Worm (Caenorhabditis elegans) whole organism, late embryonic: ENCODE results near the gene fbxc-55.

Source experiments
- C38D4.7 ChIP-seq: fragments of 200-800 bp; sonication (Bioruptor generic); optimal IDR thresholded peaks from 2 replicates; lab custom pipeline; 2018; ENCODE audit warnings: mild to moderate bottlenecking, missing genetic modification characterization, moderate library complexity, missing compliant biosample characterization
- K02D7.2 ChIP-seq: sonication (generic microtip); optimal IDR thresholded peaks from 2 replicates; lab custom pipeline; 2017; ENCODE audit warnings: mild to moderate bottlenecking, missing genetic modification characterization, missing compliant biosample characterization
- K09A11.1 ChIP-seq: sonication (generic microtip); optimal IDR thresholded peaks from 2 replicates; lab custom pipeline; 2017; ENCODE audit warnings: antibody characterized with exemption, mild to moderate bottlenecking, missing genetic modification characterization, missing compliant biosample characterization; ENCODE audit not compliant: insufficient read depth
- T23F11.4 ChIP-seq: fragments of 200-800 bp; sonication (Bioruptor generic); optimal IDR thresholded peaks from 2 replicates; lab custom pipeline; 2018; ENCODE audit warnings: mild to moderate bottlenecking, missing genetic modification characterization, missing compliant biosample characterization
- Y22D7AL.16 ChIP-seq: sonication (generic microtip); optimal IDR thresholded peaks from 2 replicates; lab custom pipeline; 2016; ENCODE audit warnings: missing genetic modification characterization, missing compliant biosample characterization
- ama-1 ChIP-seq: fragments of 150-350 bp; optimal IDR thresholded peaks from 2 replicates; lab custom pipeline; 2014
- ceh-18 ChIP-seq: sonication (generic microtip); optimal IDR thresholded peaks from 2 replicates; lab custom pipeline; 2016; ENCODE audit warnings: missing genetic modification characterization, missing compliant biosample characterization
- ceh-24 ChIP-seq: sonication (generic microtip); optimal IDR thresholded peaks from 2 replicates; lab custom pipeline; 2016; ENCODE audit warnings: mild to moderate bottlenecking, missing genetic modification characterization, missing compliant biosample characterization
- ceh-30 ChIP-seq: fragments of 150-350 bp; optimal IDR thresholded peaks from 2 replicates; lab custom pipeline; 2014; ENCODE audit warnings: missing biosample characterization, missing genetic modification characterization
- ceh-34 ChIP-seq: sonication (generic microtip); optimal IDR thresholded peaks from 2 replicates; lab custom pipeline; 2016; ENCODE audit warnings: mild to moderate bottlenecking, missing genetic modification characterization, missing compliant biosample characterization
- ceh-45 ChIP-seq: fragments of 200-800 bp; sonication (Bioruptor generic); IDR thresholded peaks from 2 replicates; pipeline ENCODE4 v1.3.6; 2022; ENCODE audit warnings: missing genetic modification reagents, missing genetic modification characterization, missing compliant biosample characterization
- ceh-48 ChIP-seq: sonication (generic microtip); optimal IDR thresholded peaks from 2 replicates; lab custom pipeline; 2016; ENCODE audit warnings: missing genetic modification characterization, inconsistent platforms, missing compliant biosample characterization
- ceh-6 ChIP-seq: fragments of 200-800 bp; sonication (Bioruptor generic); optimal IDR thresholded peaks from 2 replicates; lab custom pipeline; 2018; ENCODE audit warnings: mild to moderate bottlenecking, missing genetic modification characterization, missing compliant biosample characterization
- che-1 ChIP-seq: sonication (generic microtip); optimal IDR thresholded peaks from 2 replicates; lab custom pipeline; 2016; ENCODE audit warnings: mild to moderate bottlenecking, missing genetic modification characterization, missing compliant biosample characterization
- dmd-4 ChIP-seq: sonication (generic microtip); optimal IDR thresholded peaks from 2 replicates; lab custom pipeline; 2016; ENCODE audit warnings: borderline replicate concordance, missing genetic modification characterization, missing compliant biosample characterization
- dve-1 ChIP-seq: sonication (generic microtip); optimal IDR thresholded peaks from 2 replicates; lab custom pipeline; 2017; ENCODE audit warnings: antibody characterized with exemption, mild to moderate bottlenecking, missing genetic modification characterization, missing compliant biosample characterization
- elt-4 ChIP-seq: sonication (generic microtip); optimal IDR thresholded peaks from 2 replicates; lab custom pipeline; 2016; ENCODE audit warnings: missing genetic modification characterization, missing compliant biosample characterization
- eyg-1 ChIP-seq: sonication (generic microtip); optimal IDR thresholded peaks from 2 replicates; lab custom pipeline; 2016; ENCODE audit warnings: missing genotype, missing genetic modification characterization, missing compliant biosample characterization
- fax-1 ChIP-seq: sonication (generic microtip); optimal IDR thresholded peaks from 2 replicates; lab custom pipeline; 2016; ENCODE audit warnings: missing genotype, missing genetic modification characterization, missing compliant biosample characterization
- fkh-10 ChIP-seq: fragments of 150-350 bp; optimal IDR thresholded peaks from 2 replicates; lab custom pipeline; 2014; ENCODE audit warnings: missing biosample characterization, missing genetic modification reagents, missing genetic modification characterization
- gmeb-2 ChIP-seq: sonication (generic microtip); optimal IDR thresholded peaks from 2 replicates; lab custom pipeline; 2016; ENCODE audit warnings: missing genetic modification characterization, inconsistent platforms, missing compliant biosample characterization
- hlh-13 ChIP-seq: fragments of 200-800 bp; sonication (Bioruptor generic); optimal IDR thresholded peaks from 2 replicates; lab custom pipeline; 2018; ENCODE audit warnings: mild to moderate bottlenecking, missing genetic modification characterization, missing compliant biosample characterization
- hlh-30 ChIP-seq: sonication (generic microtip); optimal IDR thresholded peaks from 2 replicates; lab custom pipeline; 2017; ENCODE audit warnings: antibody characterized with exemption, missing genetic modification characterization, missing compliant biosample characterization; ENCODE audit not compliant: insufficient read depth
- lim-6 ChIP-seq: sonication (generic microtip); optimal IDR thresholded peaks from 2 replicates; lab custom pipeline; 2016; ENCODE audit warnings: missing genetic modification characterization, missing compliant biosample characterization
- lin-11 ChIP-seq: fragments of 200-800 bp; sonication (Bioruptor generic); optimal IDR thresholded peaks from 2 replicates; lab custom pipeline; 2018; ENCODE audit warnings: mild to moderate bottlenecking, missing genetic modification characterization, missing compliant biosample characterization
- madf-2 ChIP-seq: sonication (generic microtip); optimal IDR thresholded peaks from 2 replicates; lab custom pipeline; 2017; ENCODE audit warnings: missing genetic modification characterization, missing compliant biosample characterization
- mec-3 ChIP-seq: sonication (generic microtip); optimal IDR thresholded peaks from 2 replicates; lab custom pipeline; 2016; ENCODE audit warnings: borderline replicate concordance, missing genetic modification characterization, missing compliant biosample characterization
- nhr-232 ChIP-seq: sonication (generic microtip); optimal IDR thresholded peaks from 2 replicates; lab custom pipeline; 2016; ENCODE audit warnings: missing genetic modification characterization, missing compliant biosample characterization
- pag-3 ChIP-seq: sonication (generic microtip); optimal IDR thresholded peaks from 2 replicates; lab custom pipeline; 2016; ENCODE audit warnings: missing compliant biosample characterization, missing genetic modification characterization, borderline replicate concordance
- pat-9 ChIP-seq: fragments of 200-800 bp; sonication (Bioruptor generic); optimal IDR thresholded peaks from 2 replicates; lab custom pipeline; 2018; ENCODE audit warnings: mild to moderate bottlenecking, missing genetic modification characterization, moderate library complexity, missing compliant biosample characterization
- pax-1 ChIP-seq: fragments of 150-350 bp; optimal IDR thresholded peaks from 2 replicates; lab custom pipeline; 2014; ENCODE audit warnings: missing biosample characterization, missing genetic modification characterization
- pha-4 ChIP-seq: fragments of 150-350 bp; optimal IDR thresholded peaks from 2 replicates; lab custom pipeline; 2018; ENCODE audit warnings: missing biosample characterization, missing genetic modification reagents, missing genetic modification characterization
- pros-1 ChIP-seq: fragments of 150-350 bp; optimal IDR thresholded peaks from 2 replicates; lab custom pipeline; 2014; ENCODE audit warnings: missing biosample characterization, missing genetic modification reagents, missing genetic modification characterization
- rnt-1 ChIP-seq: sonication (generic microtip); optimal IDR thresholded peaks from 2 replicates; lab custom pipeline; 2016; ENCODE audit warnings: missing genetic modification characterization, missing compliant biosample characterization
- sdc-2 ChIP-seq: sonication (generic microtip); optimal IDR thresholded peaks from 2 replicates; lab custom pipeline; 2016; ENCODE audit warnings: missing genotype, missing genetic modification characterization, missing compliant biosample characterization
- sox-2 ChIP-seq: fragments of 200-800 bp; sonication (Bioruptor generic); IDR thresholded peaks from 2 replicates; pipeline ENCODE4 v1.3.6; 2022; ENCODE audit warnings: missing genetic modification reagents, missing genetic modification characterization, missing compliant biosample characterization
- sox-4 ChIP-seq: sonication (generic microtip); optimal IDR thresholded peaks from 2 replicates; lab custom pipeline; 2017; ENCODE audit warnings: mild to moderate bottlenecking, missing genetic modification characterization, inconsistent platforms, missing compliant biosample characterization
- tbx-7 ChIP-seq: sonication (generic microtip); optimal IDR thresholded peaks from 2 replicates; lab custom pipeline; 2016; ENCODE audit warnings: missing genotype, missing genetic modification characterization, missing compliant biosample characterization
- unc-3 ChIP-seq, 2 experiments: fragments of 200-800 bp in 1 of 2; sonication (Bioruptor generic) in 1 of 2; sonication (generic microtip) in 1 of 2; conservative IDR thresholded peaks in 1 of 2; optimal IDR thresholded peaks in 1 of 2; 2 replicates each; pipeline versions ENCODE4 v1.3.6 to Lab custom; 2016 to 2022; ENCODE audit warnings: missing compliant biosample characterization in 2 of 2, missing genetic modification characterization in 2 of 2, missing genetic modification reagents in 1 of 2
- unc-55 ChIP-seq: sonication (generic microtip); optimal IDR thresholded peaks from 2 replicates; lab custom pipeline; 2017; ENCODE audit warnings: missing biosample characterization, missing genetic modification reagents, missing genetic modification characterization
- zip-5 ChIP-seq: sonication (generic microtip); optimal IDR thresholded peaks from 2 replicates; lab custom pipeline; 2016; ENCODE audit warnings: missing genetic modification characterization, missing compliant biosample characterization
- ztf-16 ChIP-seq: sonication (generic microtip); optimal IDR thresholded peaks from 2 replicates; lab custom pipeline; 2017; ENCODE audit warnings: missing genetic modification characterization, missing compliant biosample characterization

The fbxc-55 gene

ce11 chrII:3172176-3172575 is 2.2 kb upstream of the fbxc-55 start, which contains the start of gene Y27F2A.10:
Y27F2A.10 (minus strand) TSS chrII:3172276.
- TF ChIP-seq sox-2 (GFP tag; lab: Robert Waterston, UW) (no peak), eyg-1 (tag; lab: Kevin White, UChicago) (no peak), pros-1 (tag; lab: Kevin White, UChicago) (no peak), zip-5 (tag; lab: Kevin White, UChicago) (no peak), hlh-13 (GFP tag; lab: Kevin White, UChicago) (no peak), dve-1 (tag; lab: Kevin White, UChicago) (no peak), fax-1 (tag; lab: Kevin White, UChicago) (no peak), hlh-30 (tag; lab: Kevin White, UChicago) (no peak), ceh-48 (no peak), pax-1 (tag; lab: Kevin White, UChicago) (no peak), pat-9 (tag; lab: Kevin White, UChicago) (no peak), pag-3 (tag; lab: Kevin White, UChicago) (no peak), mec-3 (no peak), T23F11.4 (no peak), ceh-30 (tag; lab: Kevin White, UChicago) (no peak), Y22D7AL.16 (tag; lab: Kevin White, UChicago) (no peak), che-1 (tag; lab: Kevin White, UChicago) (no peak), rnt-1 (no peak), lin-11 (tag; lab: Kevin White, UChicago) (no peak)

ce11 chrII:3158985-3159384 is 11.0 kb downstream of the fbxc-55 start, which contains the start of gene sri-34:
sri-34 (minus strand) TSS chrII:3159085.
- TF ChIP-seq pha-4 (tag; lab: Kevin White, UChicago) = no peak
- no peak for TF ChIP-seq T23F11.4
- no peak for TF ChIP-seq che-1 (tag; lab: Kevin White, UChicago)
- no peak for TF ChIP-seq ceh-24 (tag; lab: Kevin White, UChicago)
- TF ChIP-seq ceh-45 (GFP tag; lab: Robert Waterston, UW) = no peak
- TF ChIP-seq ceh-18 (tag; lab: Kevin White, UChicago) = no peak
- no peak for TF ChIP-seq gmeb-2
- TF ChIP-seq pax-1 (tag; lab: Kevin White, UChicago) = no peak
- no peak for TF ChIP-seq nhr-232 (tag; lab: Kevin White, UChicago)
- no peak for TF ChIP-seq elt-4 (tag; lab: Kevin White, UChicago)
- TF ChIP-seq unc-3 (GFP tag; conservative IDR thresholded peaks at IDR 0.05; lab: Robert Waterston, UW) = no peak
- no peak for TF ChIP-seq unc-3 (tag; optimal IDR thresholded peaks at IDR 0.05; lab: Kevin White, UChicago)
- TF ChIP-seq lin-11 (tag; lab: Kevin White, UChicago) = no peak
- no peak for TF ChIP-seq lim-6 (tag; lab: Kevin White, UChicago)
- TF ChIP-seq ama-1 (lab: Kevin White, UChicago) = no peak
- no peak for TF ChIP-seq ztf-16 (tag; lab: Kevin White, UChicago)
- TF ChIP-seq K02D7.2 (tag; lab: Kevin White, UChicago) = no peak
- no peak for TF ChIP-seq dmd-4
- TF ChIP-seq dve-1 (tag; lab: Kevin White, UChicago) = no peak
- TF ChIP-seq ceh-34 (tag; lab: Kevin White, UChicago) = no peak

ce11 chrII:3156749-3157148 is 13.2 kb downstream of the fbxc-55 start, which contains the start of gene sri-33:
sri-33 (minus strand) TSS chrII:3156849.
- TF ChIP-seq sox-4 (tag; lab: Kevin White, UChicago) (no peak), madf-2 (no peak), unc-55 (GFP tag; lab: Kevin White, UChicago) (no peak), C38D4.7 (GFP tag; lab: Kevin White, UChicago) (no peak), ceh-18 (tag; lab: Kevin White, UChicago) (no peak), zip-5 (tag; lab: Kevin White, UChicago) (no peak), sdc-2 (no peak), ztf-16 (tag; lab: Kevin White, UChicago) (no peak), fkh-10 (GFP tag; lab: Kevin White, UChicago) (no peak), ceh-48 (no peak), tbx-7 (tag; lab: Kevin White, UChicago) (no peak), ceh-24 (tag; lab: Kevin White, UChicago) (no peak), K09A11.1 (tag; lab: Kevin White, UChicago) (no peak), ceh-6 (no peak)
- TF ChIP-seq, all 69 proteins: peak for 0
